Fruit fly (Drosophila melanogaster) whole organism, adult: ENCODE results near the gene CG31368.

ENCODE experiments used
- CG11617 ChIP-seq: fragments of 200-800 bp; sonication (Bioruptor generic); optimal IDR thresholded peaks from 2 replicates; lab custom pipeline; 2017; ENCODE audit warnings: mild to moderate bottlenecking, missing biosample characterization, missing genetic modification reagents, missing genetic modification characterization
- Crg-1 ChIP-seq: fragments of 200-800 bp; sonication (Bioruptor generic); optimal IDR thresholded peaks from 2 replicates; lab custom pipeline; 2016; ENCODE audit warnings: missing biosample characterization, missing genetic modification characterization
- Hr96 ChIP-seq: fragments of 200-800 bp; sonication (Bioruptor generic); optimal IDR thresholded peaks from 2 replicates; lab custom pipeline; 2016; ENCODE audit warnings: missing biosample characterization, missing genetic modification characterization
- Mnt ChIP-seq: fragments of 200-800 bp; sonication (Bioruptor generic); optimal IDR thresholded peaks from 2 replicates; lab custom pipeline; 2016; ENCODE audit warnings: missing biosample characterization, mild to moderate bottlenecking, missing genetic modification characterization
- kay ChIP-seq: fragments of 200-800 bp; sonication (Bioruptor generic); peaks from one replicate; lab custom pipeline; 2016; ENCODE audit warnings: missing biosample characterization, missing genetic modification characterization, borderline replicate concordance
- pad ChIP-seq: fragments of 200-800 bp; sonication (Bioruptor generic); optimal IDR thresholded peaks from 3 replicates; lab custom pipeline; 2017; ENCODE audit warnings: missing biosample characterization, missing genetic modification characterization, mild to moderate bottlenecking, moderate library complexity, missing genetic modification reagents
- toe ChIP-seq: fragments of 200-800 bp; sonication (Bioruptor generic); optimal IDR thresholded peaks from 2 replicates; lab custom pipeline; 2016; ENCODE audit warnings: missing biosample characterization, missing genetic modification characterization

dm6 chr3R:11920605-11921004 lies 38.0 kb downstream of the CG31368 start:
- TF ChIP-seq CG11617 (GFP tag; lab: Kevin White, UChicago) (no peak), Hr96 (GFP tag; lab: Kevin White, UChicago) (no peak), Crg-1 (GFP tag; lab: Kevin White, UChicago) (no peak), toe (no peak), pad (GFP tag; lab: Kevin White, UChicago) (no peak), kay (GFP tag; lab: Kevin White, UChicago) (no peak), Mnt (GFP tag; lab: Kevin White, UChicago) (no peak)
